Fruit fly (Drosophila melanogaster) whole organism, prepupa: ENCODE measurements around the gene Vps29.

Experiments used
- Blimp-1 ChIP-seq: fragments of 200-800 bp; sonication (Bioruptor generic); optimal IDR thresholded peaks from 3 replicates; lab custom pipeline; 2017; ENCODE audit warnings: missing biosample characterization, missing genetic modification characterization, mild to moderate bottlenecking, moderate library complexity, missing genetic modification reagents
- CG10631 ChIP-seq: fragments of 200-800 bp; sonication (Bioruptor generic); optimal IDR thresholded peaks from 2 replicates; lab custom pipeline; 2016; ENCODE audit warnings: missing biosample characterization, missing genetic modification characterization
- CG11294 ChIP-seq: fragments of 200-800 bp; sonication (Bioruptor generic); IDR thresholded peaks from 2 replicates; pipeline ENCODE4 v1.3.6; 2022; ENCODE audit warnings: missing biosample characterization, missing genetic modification characterization
- CG15336 ChIP-seq: fragments of 200-800 bp; sonication (Bioruptor generic); IDR thresholded peaks from 2 replicates; pipeline ENCODE4 v1.3.6; 2022; ENCODE audit warnings: missing biosample characterization, missing genetic modification characterization
- CG1621 ChIP-seq: fragments of 200-800 bp; sonication (Bioruptor generic); optimal IDR thresholded peaks from 3 replicates; lab custom pipeline; 2018; ENCODE audit warnings: missing biosample characterization, mild to moderate bottlenecking, missing genetic modification characterization
- CG16779 ChIP-seq: fragments of 200-800 bp; sonication (Bioruptor generic); optimal IDR thresholded peaks from 3 replicates; lab custom pipeline; 2017; ENCODE audit warnings: missing biosample characterization, mild to moderate bottlenecking, missing genetic modification characterization
- CG3032 ChIP-seq: fragments of 200-800 bp; optimal IDR thresholded peaks from 2 replicates; lab custom pipeline; 2019; ENCODE audit warnings: missing biosample characterization, mild to moderate bottlenecking, missing genetic modification characterization, moderate library complexity
- CG32006 ChIP-seq: fragments of 200-800 bp; sonication (Bioruptor generic); optimal IDR thresholded peaks from 3 replicates; lab custom pipeline; 2017; ENCODE audit warnings: missing biosample characterization, mild to moderate bottlenecking, missing genetic modification characterization
- CG34406 ChIP-seq: fragments of 200-800 bp; sonication (Bioruptor generic); optimal IDR thresholded peaks from 3 replicates; lab custom pipeline; 2016; ENCODE audit warnings: missing biosample characterization, missing genetic modification characterization
- CG4318 ChIP-seq: fragments of 200-800 bp; sonication (Bioruptor generic); optimal IDR thresholded peaks from 3 replicates; lab custom pipeline; 2017; ENCODE audit warnings: missing biosample characterization, mild to moderate bottlenecking, missing genetic modification characterization
- CG6163 ChIP-seq: fragments of 200-800 bp; sonication (Bioruptor generic); IDR thresholded peaks from 3 replicates; pipeline ENCODE4 v1.3.6; 2022; ENCODE audit warnings: missing biosample characterization, missing genetic modification characterization
- CG6276 ChIP-seq: fragments of 200-800 bp; sonication (Bioruptor generic); optimal IDR thresholded peaks from 2 replicates; lab custom pipeline; 2017; ENCODE audit warnings: missing biosample characterization, mild to moderate bottlenecking, missing genetic modification characterization
- CG6792 ChIP-seq: fragments of 200-800 bp; sonication (Bioruptor generic); optimal IDR thresholded peaks from 3 replicates; lab custom pipeline; 2016; ENCODE audit warnings: missing biosample characterization, missing genetic modification characterization
- CG6808 ChIP-seq: fragments of 200-800 bp; sonication (Bioruptor generic); optimal IDR thresholded peaks from 3 replicates; lab custom pipeline; 2017; ENCODE audit warnings: missing biosample characterization, missing genetic modification characterization, mild to moderate bottlenecking, moderate library complexity, missing genetic modification reagents
- CG6854 ChIP-seq: fragments of 200-800 bp; sonication (Bioruptor generic); optimal IDR thresholded peaks from 2 replicates; lab custom pipeline; 2017; ENCODE audit warnings: missing biosample characterization, mild to moderate bottlenecking, missing genetic modification characterization
- CG7368 ChIP-seq: fragments of 200-800 bp; sonication (Bioruptor generic); optimal IDR thresholded peaks from 3 replicates; lab custom pipeline; 2016; ENCODE audit warnings: missing biosample characterization, missing genetic modification characterization
- CG8119 ChIP-seq: fragments of 200-800 bp; sonication (Bioruptor generic); IDR thresholded peaks from 3 replicates; pipeline ENCODE4 v1.3.6; 2022; ENCODE audit warnings: missing biosample characterization, missing genetic modification characterization
- CG8632 ChIP-seq: fragments of 200-800 bp; sonication (Bioruptor generic); optimal IDR thresholded peaks from 3 replicates; lab custom pipeline; 2016; ENCODE audit warnings: missing biosample characterization, missing genetic modification characterization
- CG9139 ChIP-seq: fragments of 200-800 bp; sonication (Bioruptor generic); optimal IDR thresholded peaks from 3 replicates; lab custom pipeline; 2017; ENCODE audit warnings: missing biosample characterization, mild to moderate bottlenecking, missing genetic modification characterization
- Eip75B ChIP-seq: fragments of 200-800 bp; sonication (Bioruptor generic); optimal IDR thresholded peaks from 3 replicates; lab custom pipeline; 2016; ENCODE audit warnings: missing biosample characterization, missing genetic modification characterization
- Eip78C ChIP-seq: fragments of 200-800 bp; sonication (Bioruptor generic); peaks from one replicate; lab custom pipeline; 2016; ENCODE audit warnings: missing biosample characterization, missing genetic modification characterization
- Ets21C ChIP-seq: fragments of 200-800 bp; sonication (Bioruptor generic); optimal IDR thresholded peaks from 3 replicates; lab custom pipeline; 2016; ENCODE audit warnings: missing biosample characterization, missing genetic modification characterization
- Ets96B ChIP-seq: fragments of 200-800 bp; optimal IDR thresholded peaks from 2 replicates; lab custom pipeline; 2019; ENCODE audit warnings: missing biosample characterization, mild to moderate bottlenecking, missing genetic modification characterization, moderate library complexity
- Gug ChIP-seq: fragments of 200-800 bp; sonication (Bioruptor generic); IDR thresholded peaks from 2 replicates; pipeline ENCODE4 v1.3.6; 2022; ENCODE audit warnings: missing biosample characterization, missing genetic modification characterization
- Hr39 ChIP-seq: fragments of 200-800 bp; sonication (Bioruptor generic); optimal IDR thresholded peaks from 2 replicates; lab custom pipeline; 2016; ENCODE audit warnings: missing biosample characterization, missing genetic modification characterization
- Lpt ChIP-seq: fragments of 200-800 bp; sonication (Bioruptor generic); optimal IDR thresholded peaks from 3 replicates; lab custom pipeline; 2016; ENCODE audit warnings: missing biosample characterization, missing genetic modification characterization
- OdsH ChIP-seq: fragments of 200-800 bp; sonication (Bioruptor generic); optimal IDR thresholded peaks from 3 replicates; lab custom pipeline; 2016; ENCODE audit warnings: missing biosample characterization, missing genetic modification characterization
- Smox ChIP-seq: fragments of 200-800 bp; sonication (Bioruptor generic); optimal IDR thresholded peaks from 3 replicates; lab custom pipeline; 2016; ENCODE audit warnings: missing biosample characterization, missing genetic modification characterization
- Sox102F ChIP-seq: fragments of 200-800 bp; sonication (Bioruptor generic); optimal IDR thresholded peaks from 2 replicates; lab custom pipeline; 2016; ENCODE audit warnings: missing biosample characterization, mild to moderate bottlenecking, missing genetic modification characterization
- Sox14 ChIP-seq: fragments of 200-800 bp; sonication (Bioruptor generic); optimal IDR thresholded peaks from 3 replicates; lab custom pipeline; 2016; ENCODE audit warnings: missing biosample characterization, missing genetic modification characterization
- achi ChIP-seq: fragments of 200-800 bp; sonication (Bioruptor generic); optimal IDR thresholded peaks from 3 replicates; lab custom pipeline; 2016; ENCODE audit warnings: missing biosample characterization, missing genetic modification characterization
- acj6 ChIP-seq: fragments of 200-800 bp; sonication (Bioruptor generic); optimal IDR thresholded peaks from 3 replicates; lab custom pipeline; 2016; ENCODE audit warnings: missing biosample characterization, missing genetic modification characterization
- cyc ChIP-seq: fragments of 200-800 bp; sonication (Bioruptor generic); optimal IDR thresholded peaks from 3 replicates; lab custom pipeline; 2016; ENCODE audit warnings: missing biosample characterization, missing genetic modification characterization
- dac ChIP-seq: fragments of 200-800 bp; sonication (Bioruptor generic); optimal IDR thresholded peaks from 2 replicates; lab custom pipeline; 2017; ENCODE audit warnings: missing biosample characterization, mild to moderate bottlenecking, missing genetic modification characterization
- dsx ChIP-seq: fragments of 200-800 bp; optimal IDR thresholded peaks from 3 replicates; lab custom pipeline; 2019; ENCODE audit warnings: missing biosample characterization, mild to moderate bottlenecking, missing genetic modification characterization, moderate library complexity; ENCODE audit not compliant: poor library complexity, severe bottlenecking
- eg ChIP-seq: fragments of 200-800 bp; sonication (Bioruptor generic); IDR thresholded peaks from 3 replicates; pipeline ENCODE4 v1.3.6; 2022; ENCODE audit warnings: missing biosample characterization, missing genetic modification characterization
- esn ChIP-seq: fragments of 200-800 bp; sonication (Bioruptor generic); optimal IDR thresholded peaks from 2 replicates; lab custom pipeline; 2016; ENCODE audit warnings: missing biosample characterization, mild to moderate bottlenecking, missing genetic modification characterization, moderate library complexity
- fd59A ChIP-seq: fragments of 200-800 bp; sonication (Bioruptor generic); optimal IDR thresholded peaks from 2 replicates; lab custom pipeline; 2017; ENCODE audit warnings: missing biosample characterization, mild to moderate bottlenecking, missing genetic modification characterization, missing genetic modification reagents
- fd85E ChIP-seq: fragments of 200-800 bp; sonication (Bioruptor generic); optimal IDR thresholded peaks from 3 replicates; lab custom pipeline; 2016; ENCODE audit warnings: missing biosample characterization, missing genetic modification characterization
- fkh ChIP-seq: fragments of 200-800 bp; sonication (Bioruptor generic); optimal IDR thresholded peaks from 3 replicates; lab custom pipeline; 2017; ENCODE audit warnings: missing biosample characterization, mild to moderate bottlenecking, missing genetic modification characterization, moderate library complexity
- net ChIP-seq: fragments of 200-800 bp; sonication (Bioruptor generic); optimal IDR thresholded peaks from 3 replicates; lab custom pipeline; 2016; ENCODE audit warnings: missing biosample characterization, missing genetic modification characterization
- pdm3 ChIP-seq: fragments of 200-800 bp; sonication (Bioruptor generic); optimal IDR thresholded peaks from 3 replicates; lab custom pipeline; 2016; ENCODE audit warnings: missing biosample characterization, missing genetic modification characterization
- ss ChIP-seq, 2 experiments: fragments of 200-800 bp; sonication (Bioruptor generic); optimal IDR thresholded peaks; 2 replicates in 1 of 2; 3 replicates in 1 of 2; lab custom pipeline; 2017 to 2018; ENCODE audit warnings: mild to moderate bottlenecking in 2 of 2, missing biosample characterization in 2 of 2, missing genetic modification characterization in 2 of 2, moderate library complexity in 1 of 2
- svp ChIP-seq: fragments of 200-800 bp; sonication (Bioruptor generic); peaks from one replicate; lab custom pipeline; 2016; ENCODE audit warnings: missing biosample characterization, missing genetic modification characterization
- topi ChIP-seq: fragments of 200-800 bp; sonication (Bioruptor generic); optimal IDR thresholded peaks from 3 replicates; lab custom pipeline; 2016; ENCODE audit warnings: missing biosample characterization, missing genetic modification characterization
- vri ChIP-seq: fragments of 200-800 bp; sonication (Bioruptor generic); optimal IDR thresholded peaks from 3 replicates; lab custom pipeline; 2016; ENCODE audit warnings: missing biosample characterization, mild to moderate bottlenecking, missing genetic modification characterization

The Vps29 gene

dm6 chr2L:1118149-1118548 is 32.4 kb upstream of the Vps29 start:
- TF ChIP-seq Lpt (GFP tag; lab: Kevin White, UChicago), result no peak
- TF ChIP-seq svp (GFP tag; lab: Kevin White, UChicago), result peak; percentile 61
- no peak for TF ChIP-seq fd85E (GFP tag; lab: Kevin White, UChicago)
- TF ChIP-seq CG10631 (GFP tag; lab: Kevin White, UChicago), result no peak
- TF ChIP-seq cyc (GFP tag; lab: Kevin White, UChicago), result no peak
- no peak for TF ChIP-seq Sox102F (GFP tag; lab: Kevin White, UChicago)
- no peak for TF ChIP-seq CG6276 (GFP tag; lab: Kevin White, UChicago)
- no peak for TF ChIP-seq acj6 (GFP tag; lab: Kevin White, UChicago)
- TF ChIP-seq fkh (GFP tag; lab: Kevin White, UChicago), result no peak
- TF ChIP-seq vri (GFP tag; lab: Kevin White, UChicago), result no peak
- no peak for TF ChIP-seq CG15336 (GFP tag; lab: Robert Waterston, UW)
- TF ChIP-seq CG7368 (GFP tag; lab: Kevin White, UChicago), result no peak
- peak; percentile 14 for TF ChIP-seq Eip78C (GFP tag; lab: Kevin White, UChicago)
- peak; percentile 31; the same call in 2 of the 3 replicates for TF ChIP-seq eg
- TF ChIP-seq pdm3, result no peak

- peak; percentile 81 for TF ChIP-seq topi (GFP tag; lab: Kevin White, UChicago)
- peak; percentile 52 for TF ChIP-seq CG6808 (GFP tag; lab: Kevin White, UChicago)
- TF ChIP-seq Ets21C (GFP tag; lab: Kevin White, UChicago), result peak; percentile 57
- peak; percentile 79 for TF ChIP-seq vri (GFP tag; lab: Kevin White, UChicago)
- TF ChIP-seq Hr39 (GFP tag; lab: Kevin White, UChicago), result peak; percentile 82
- no peak for TF ChIP-seq CG6854 (GFP tag; lab: Kevin White, UChicago)
- peak; percentile 77 for TF ChIP-seq CG6792 (GFP tag; lab: Kevin White, UChicago)
- peak; percentile 70 for TF ChIP-seq Gug (GFP tag; lab: Robert Waterston, UW)
- TF ChIP-seq Blimp-1, result peak; percentile 2
- TF ChIP-seq CG8119 (GFP tag; lab: Robert Waterston, UW), result peak; percentile 73
- TF ChIP-seq Smox (GFP tag; lab: Kevin White, UChicago), result peak; percentile 81
- TF ChIP-seq CG15336 (GFP tag; lab: Robert Waterston, UW), result peak; percentile 78
- TF ChIP-seq net (GFP tag; lab: Kevin White, UChicago), result peak; percentile 84
- TF ChIP-seq esn (GFP tag; lab: Kevin White, UChicago), result peak; percentile 82
- TF ChIP-seq OdsH (GFP tag; lab: Kevin White, UChicago), result peak; percentile 77
- peak; percentile 9 for TF ChIP-seq CG9139 (GFP tag; lab: Kevin White, UChicago)
- TF ChIP-seq Sox102F (GFP tag; lab: Kevin White, UChicago), result peak; percentile 82
- TF ChIP-seq CG11294, result peak; percentile 79
- peak; percentile 31 for TF ChIP-seq CG4318
- peak; percentile 84 for TF ChIP-seq eg
- peak; percentile 1 for TF ChIP-seq Lpt (GFP tag; lab: Kevin White, UChicago)
- peak; percentile 76 for TF ChIP-seq achi
- TF ChIP-seq CG8632, result peak; percentile 70
- TF ChIP-seq Sox14 (GFP tag; lab: Kevin White, UChicago), result peak; percentile 87
- TF ChIP-seq CG16779 (tag; lab: Kevin White, UChicago), result peak; percentile 35
- TF ChIP-seq dac (GFP tag; lab: Kevin White, UChicago), result peak; percentile 47
- TF ChIP-seq ss (GFP tag; optimal IDR thresholded peaks at IDR 0.05; lab: Kevin White, UChicago), result peak in 1 of 2 experiments; percentile 59
- TF ChIP-seq dsx, result peak; percentile 34
- TF ChIP-seq CG3032 (tag; lab: Kevin White, UChicago), result peak; percentile 48
- peak; percentile 77 for TF ChIP-seq Eip75B (GFP tag; lab: Kevin White, UChicago)
- TF ChIP-seq CG7368 (GFP tag; lab: Kevin White, UChicago), result peak; percentile 69
- TF ChIP-seq CG34406 (GFP tag; lab: Kevin White, UChicago), result peak; percentile 78
- TF ChIP-seq CG6163 (GFP tag; lab: Robert Waterston, UW), result peak; percentile 82
- TF ChIP-seq fd59A, result peak; percentile 37
- peak; percentile 20 for TF ChIP-seq fkh (GFP tag; lab: Kevin White, UChicago)
- TF ChIP-seq Ets96B, result peak; percentile 55
- TF ChIP-seq CG1621, result peak; percentile 55
- TF ChIP-seq CG32006, result peak; percentile 85
- peak; percentile 84 for TF ChIP-seq acj6 (GFP tag; lab: Kevin White, UChicago)
- TF ChIP-seq CG6276 (GFP tag; lab: Kevin White, UChicago), result peak; percentile 72
These were observed 31.4 kb upstream of the Vps29 start for dm6 chr2L:1118880-1119809.
